Worm (Caenorhabditis elegans) whole organism, L3 larva: ENCODE data around the gene T23F6.5.

Source experiments
- aly-2 ChIP-seq: fragments of 150-350 bp; optimal IDR thresholded peaks from 2 replicates; lab custom pipeline; 2014; ENCODE audit warnings: missing biosample characterization, missing genetic modification characterization
- fos-1 ChIP-seq: fragments of 150-350 bp; optimal IDR thresholded peaks from 2 replicates; lab custom pipeline; 2014; ENCODE audit warnings: missing biosample characterization, missing genetic modification characterization
- mdl-1 ChIP-seq: fragments of 150-350 bp; optimal IDR thresholded peaks from 2 replicates; lab custom pipeline; 2014; ENCODE audit warnings: missing biosample characterization, missing genetic modification characterization
- nhr-12 ChIP-seq: fragments of 150-350 bp; optimal IDR thresholded peaks from 2 replicates; lab custom pipeline; 2014; ENCODE audit warnings: missing biosample characterization, missing genetic modification characterization
- nhr-28 ChIP-seq: fragments of 150-350 bp; optimal IDR thresholded peaks from 2 replicates; lab custom pipeline; 2014; ENCODE audit warnings: missing biosample characterization, missing genetic modification characterization
- nhr-67 ChIP-seq: fragments of 150-350 bp; optimal IDR thresholded peaks from 2 replicates; lab custom pipeline; 2014; ENCODE audit warnings: missing biosample characterization, missing genetic modification characterization
- pha-4 ChIP-seq: fragments of 150-350 bp; optimal IDR thresholded peaks from 2 replicates; lab custom pipeline; 2014; ENCODE audit warnings: missing biosample characterization, missing genetic modification reagents, missing genetic modification characterization
- snpc-4 ChIP-seq: fragments of 150-350 bp; optimal IDR thresholded peaks from 2 replicates; lab custom pipeline; 2014; ENCODE audit warnings: missing biosample characterization, missing genetic modification characterization
- unc-39 ChIP-seq: sonication (generic microtip); optimal IDR thresholded peaks from 4 replicates; lab custom pipeline; 2017; ENCODE audit warnings: missing biosample characterization, missing genetic modification characterization
- ztf-11 ChIP-seq: fragments of 150-350 bp; optimal IDR thresholded peaks from 2 replicates; lab custom pipeline; 2014; ENCODE audit warnings: missing biosample characterization, missing genetic modification characterization

DNA sequence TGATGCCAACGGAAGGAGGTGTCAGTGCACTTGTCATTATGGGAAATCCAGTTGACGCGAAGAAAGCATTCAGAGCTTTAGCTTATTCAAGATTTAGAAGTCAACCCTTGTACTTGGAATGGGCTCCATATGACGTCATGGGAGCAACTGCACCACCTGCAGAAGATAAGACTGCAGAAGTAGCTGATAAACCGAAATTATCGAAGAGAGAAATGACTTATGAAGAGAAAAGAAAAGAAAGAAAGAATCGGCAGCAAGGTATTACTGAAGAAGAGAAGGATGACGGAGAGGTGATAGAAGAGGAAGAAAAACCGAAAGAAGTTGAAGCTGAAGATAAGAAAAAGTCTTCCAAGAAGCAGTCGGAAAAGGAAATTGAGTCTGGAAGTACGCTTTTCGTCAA, 13.2 kb downstream of the T23F6.5 start:
- TF ChIP-seq pha-4 (tag; lab: Kevin White, UChicago) (no peak), nhr-28 (tag; lab: Kevin White, UChicago) (no peak), mdl-1 (no peak), ztf-11 (no peak), nhr-12 (tag; lab: Kevin White, UChicago) (no peak), fos-1 (tag; lab: Kevin White, UChicago) (no peak), aly-2 (tag; lab: Kevin White, UChicago) (no peak), nhr-67 (tag; lab: Kevin White, UChicago) (no peak), unc-39 (tag; lab: Kevin White, UChicago) (no peak), snpc-4 (no peak)
